Worm (Caenorhabditis elegans) whole organism, late embryonic: ENCODE results near the gene patr-1.

Experiments
- K02D7.2 ChIP-seq: sonication (generic microtip); optimal IDR thresholded peaks from 2 replicates; lab custom pipeline; 2017; ENCODE audit warnings: mild to moderate bottlenecking, missing genetic modification characterization, missing compliant biosample characterization
- T23F11.4 ChIP-seq: fragments of 200-800 bp; sonication (Bioruptor generic); optimal IDR thresholded peaks from 2 replicates; lab custom pipeline; 2018; ENCODE audit warnings: mild to moderate bottlenecking, missing genetic modification characterization, missing compliant biosample characterization
- Y22D7AL.16 ChIP-seq: sonication (generic microtip); optimal IDR thresholded peaks from 2 replicates; lab custom pipeline; 2016; ENCODE audit warnings: missing genetic modification characterization, missing compliant biosample characterization
- ahr-1 ChIP-seq: sonication (generic microtip); optimal IDR thresholded peaks from 2 replicates; lab custom pipeline; 2016; ENCODE audit warnings: missing genetic modification characterization, missing compliant biosample characterization
- ama-1 ChIP-seq: fragments of 150-350 bp; optimal IDR thresholded peaks from 2 replicates; lab custom pipeline; 2014
- ceh-14 ChIP-seq: sonication (generic microtip); optimal IDR thresholded peaks from 2 replicates; lab custom pipeline; 2016; ENCODE audit warnings: missing genotype, missing genetic modification characterization, missing compliant biosample characterization
- ceh-18 ChIP-seq: sonication (generic microtip); optimal IDR thresholded peaks from 2 replicates; lab custom pipeline; 2016; ENCODE audit warnings: missing genetic modification characterization, missing compliant biosample characterization
- ceh-19 ChIP-seq: fragments of 200-800 bp; sonication (Bioruptor generic); optimal IDR thresholded peaks from 2 replicates; lab custom pipeline; 2018; ENCODE audit warnings: mild to moderate bottlenecking, missing genetic modification characterization, missing compliant biosample characterization
- ceh-2 ChIP-seq: sonication (generic microtip); optimal IDR thresholded peaks from 2 replicates; lab custom pipeline; 2016; ENCODE audit warnings: missing genotype, missing genetic modification characterization, missing compliant biosample characterization
- ceh-24 ChIP-seq: sonication (generic microtip); optimal IDR thresholded peaks from 2 replicates; lab custom pipeline; 2016; ENCODE audit warnings: mild to moderate bottlenecking, missing genetic modification characterization, missing compliant biosample characterization
- ceh-30 ChIP-seq: fragments of 150-350 bp; optimal IDR thresholded peaks from 2 replicates; lab custom pipeline; 2014; ENCODE audit warnings: missing biosample characterization, missing genetic modification characterization
- ceh-34 ChIP-seq: sonication (generic microtip); optimal IDR thresholded peaks from 2 replicates; lab custom pipeline; 2016; ENCODE audit warnings: mild to moderate bottlenecking, missing genetic modification characterization, missing compliant biosample characterization
- ceh-45 ChIP-seq: fragments of 200-800 bp; sonication (Bioruptor generic); IDR thresholded peaks from 2 replicates; pipeline ENCODE4 v1.3.6; 2022; ENCODE audit warnings: missing genetic modification reagents, missing genetic modification characterization, missing compliant biosample characterization
- ceh-6 ChIP-seq: fragments of 200-800 bp; sonication (Bioruptor generic); optimal IDR thresholded peaks from 2 replicates; lab custom pipeline; 2018; ENCODE audit warnings: mild to moderate bottlenecking, missing genetic modification characterization, missing compliant biosample characterization
- dmd-4 ChIP-seq: sonication (generic microtip); optimal IDR thresholded peaks from 2 replicates; lab custom pipeline; 2016; ENCODE audit warnings: borderline replicate concordance, missing genetic modification characterization, missing compliant biosample characterization
- dve-1 ChIP-seq: sonication (generic microtip); optimal IDR thresholded peaks from 2 replicates; lab custom pipeline; 2017; ENCODE audit warnings: antibody characterized with exemption, mild to moderate bottlenecking, missing genetic modification characterization, missing compliant biosample characterization
- elt-2 ChIP-seq: sonication (generic microtip); optimal IDR thresholded peaks from 2 replicates; lab custom pipeline; 2016; ENCODE audit warnings: missing genetic modification reagents, missing genetic modification characterization, missing compliant biosample characterization
- elt-4 ChIP-seq: sonication (generic microtip); optimal IDR thresholded peaks from 2 replicates; lab custom pipeline; 2016; ENCODE audit warnings: missing genetic modification characterization, missing compliant biosample characterization
- eyg-1 ChIP-seq: sonication (generic microtip); optimal IDR thresholded peaks from 2 replicates; lab custom pipeline; 2016; ENCODE audit warnings: missing genotype, missing genetic modification characterization, missing compliant biosample characterization
- fax-1 ChIP-seq: sonication (generic microtip); optimal IDR thresholded peaks from 2 replicates; lab custom pipeline; 2016; ENCODE audit warnings: missing genotype, missing genetic modification characterization, missing compliant biosample characterization
- fkh-10 ChIP-seq: fragments of 150-350 bp; optimal IDR thresholded peaks from 2 replicates; lab custom pipeline; 2014; ENCODE audit warnings: missing biosample characterization, missing genetic modification reagents, missing genetic modification characterization
- gmeb-2 ChIP-seq: sonication (generic microtip); optimal IDR thresholded peaks from 2 replicates; lab custom pipeline; 2016; ENCODE audit warnings: missing genetic modification characterization, inconsistent platforms, missing compliant biosample characterization
- hlh-13 ChIP-seq: fragments of 200-800 bp; sonication (Bioruptor generic); optimal IDR thresholded peaks from 2 replicates; lab custom pipeline; 2018; ENCODE audit warnings: mild to moderate bottlenecking, missing genetic modification characterization, missing compliant biosample characterization
- hlh-30 ChIP-seq: sonication (generic microtip); optimal IDR thresholded peaks from 2 replicates; lab custom pipeline; 2017; ENCODE audit warnings: antibody characterized with exemption, missing genetic modification characterization, missing compliant biosample characterization; ENCODE audit not compliant: insufficient read depth
- hlh-6 ChIP-seq: sonication (generic microtip); optimal IDR thresholded peaks from 2 replicates; lab custom pipeline; 2016; ENCODE audit warnings: missing genotype, missing genetic modification characterization, missing compliant biosample characterization
- lim-6 ChIP-seq: sonication (generic microtip); optimal IDR thresholded peaks from 2 replicates; lab custom pipeline; 2016; ENCODE audit warnings: missing genetic modification characterization, missing compliant biosample characterization
- lin-11 ChIP-seq: fragments of 200-800 bp; sonication (Bioruptor generic); optimal IDR thresholded peaks from 2 replicates; lab custom pipeline; 2018; ENCODE audit warnings: mild to moderate bottlenecking, missing genetic modification characterization, missing compliant biosample characterization
- nfya-1 ChIP-seq: sonication (generic microtip); optimal IDR thresholded peaks from 2 replicates; lab custom pipeline; 2017; ENCODE audit warnings: missing genetic modification characterization, mild to moderate bottlenecking, missing compliant biosample characterization, antibody characterized with exemption, moderate library complexity
- npax-4 ChIP-seq: sonication (generic microtip); optimal IDR thresholded peaks from 2 replicates; lab custom pipeline; 2016; ENCODE audit warnings: missing genetic modification characterization, missing compliant biosample characterization
- pat-9 ChIP-seq: fragments of 200-800 bp; sonication (Bioruptor generic); optimal IDR thresholded peaks from 2 replicates; lab custom pipeline; 2018; ENCODE audit warnings: mild to moderate bottlenecking, missing genetic modification characterization, moderate library complexity, missing compliant biosample characterization
- pax-1 ChIP-seq: fragments of 150-350 bp; optimal IDR thresholded peaks from 2 replicates; lab custom pipeline; 2014; ENCODE audit warnings: missing biosample characterization, missing genetic modification characterization
- pha-2 ChIP-seq: sonication (generic microtip); optimal IDR thresholded peaks from 2 replicates; lab custom pipeline; 2017; ENCODE audit warnings: mild to moderate bottlenecking, missing genetic modification characterization, missing compliant biosample characterization
- rnt-1 ChIP-seq: sonication (generic microtip); optimal IDR thresholded peaks from 2 replicates; lab custom pipeline; 2016; ENCODE audit warnings: missing genetic modification characterization, missing compliant biosample characterization
- sdc-2 ChIP-seq: sonication (generic microtip); optimal IDR thresholded peaks from 2 replicates; lab custom pipeline; 2016; ENCODE audit warnings: missing genotype, missing genetic modification characterization, missing compliant biosample characterization
- syd-9 ChIP-seq: sonication (generic microtip); optimal IDR thresholded peaks from 2 replicates; lab custom pipeline; 2016; ENCODE audit warnings: mild to moderate bottlenecking, missing genetic modification characterization, moderate library complexity, missing compliant biosample characterization
- tbx-2 ChIP-seq: sonication (generic microtip); optimal IDR thresholded peaks from 2 replicates; lab custom pipeline; 2016; ENCODE audit warnings: missing genetic modification characterization, missing compliant biosample characterization
- tbx-7 ChIP-seq: sonication (generic microtip); optimal IDR thresholded peaks from 2 replicates; lab custom pipeline; 2016; ENCODE audit warnings: missing genotype, missing genetic modification characterization, missing compliant biosample characterization
- unc-42 ChIP-seq: sonication (generic microtip); optimal IDR thresholded peaks from 2 replicates; lab custom pipeline; 2016; ENCODE audit warnings: missing genotype, missing genetic modification characterization, missing compliant biosample characterization
- unc-86 ChIP-seq: sonication (generic microtip); optimal IDR thresholded peaks from 2 replicates; lab custom pipeline; 2016; ENCODE audit warnings: missing genetic modification characterization, missing compliant biosample characterization

patr-1 gene

DNA sequence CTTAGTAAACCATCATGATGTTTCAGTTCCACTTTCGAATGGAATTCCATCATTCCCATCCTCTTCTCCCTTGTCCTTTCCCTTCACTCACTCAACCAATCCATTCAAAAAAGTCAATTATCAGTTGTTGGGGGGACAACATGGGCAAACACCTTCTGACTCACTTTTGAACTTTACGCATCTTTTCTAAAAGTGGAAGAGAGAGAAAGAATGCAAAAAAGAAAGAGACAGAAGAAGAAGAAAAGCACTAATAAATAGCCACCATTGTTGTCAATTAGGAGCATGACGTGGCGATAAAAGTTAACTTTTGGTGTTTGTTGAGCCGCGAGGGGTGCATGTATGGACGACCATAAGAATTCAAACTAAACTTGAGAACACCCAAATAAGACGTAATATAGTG, 10.3 kb upstream of the patr-1 start:
- TF ChIP-seq npax-4 (no peak), unc-86 (tag; lab: Kevin White, UChicago) (no peak), elt-4 (tag; lab: Kevin White, UChicago) (no peak), ceh-45 (no peak), elt-2 (tag; lab: Kevin White, UChicago) (no peak), unc-42 (tag; lab: Kevin White, UChicago) (no peak)

DNA sequence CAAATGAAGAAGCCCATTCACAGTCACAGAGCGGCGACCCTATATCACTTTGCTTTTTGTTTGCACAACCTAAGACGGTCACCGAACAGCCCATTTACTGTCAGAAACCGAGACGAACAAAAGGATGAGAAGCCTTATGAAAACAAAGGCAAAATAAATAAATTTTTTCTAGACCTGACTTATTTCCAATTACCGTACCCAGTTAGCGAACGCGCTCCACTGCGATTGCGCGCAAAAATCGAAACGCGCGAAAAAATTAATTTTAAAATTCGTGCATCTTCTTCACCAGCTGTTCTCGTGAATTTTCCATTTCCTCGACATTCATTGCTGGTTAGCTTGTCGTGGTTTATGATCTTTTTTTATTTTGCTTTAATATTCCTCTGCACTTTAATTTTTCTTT, 4.8 kb upstream of the patr-1 start, which contains the start of gene F43G6.16:
Gene F43G6.16 (minus strand): TSS at position 141 of the 400 bp plus-strand sequence.
- TF ChIP-seq pax-1 (tag; lab: Kevin White, UChicago) (peak; percentile 85), gmeb-2 (tag; lab: Kevin White, UChicago) (no peak), ceh-14 (tag; lab: Kevin White, UChicago) (no peak)

DNA sequence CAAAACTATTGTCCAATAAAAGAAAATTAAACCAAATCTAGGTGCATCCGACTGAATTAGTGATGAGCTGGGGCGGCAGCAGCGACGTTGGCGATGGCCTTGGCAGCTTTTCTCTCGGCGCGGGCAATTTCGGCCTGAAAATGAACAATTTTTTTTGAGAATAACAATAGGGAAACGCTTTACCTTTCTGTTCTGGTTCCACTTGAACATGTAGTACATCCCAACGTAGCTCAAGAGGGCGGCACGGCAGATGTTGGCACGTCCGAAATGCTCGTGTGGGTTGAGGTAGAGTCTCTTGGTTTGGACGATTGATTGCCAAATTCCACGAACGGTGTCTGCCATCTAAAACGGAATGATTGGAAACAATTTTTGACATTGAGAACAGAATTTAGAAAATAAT, 3.5 kb downstream of the patr-1 start, which contains the start of gene F44E5.1:
Gene F44E5.1 (minus strand): TSS at position 342 of the 400 bp plus-strand sequence.
- TF ChIP-seq nfya-1 (tag; lab: Kevin White, UChicago), result no peak
- no peak for TF ChIP-seq tbx-2 (tag; lab: Kevin White, UChicago)

DNA sequence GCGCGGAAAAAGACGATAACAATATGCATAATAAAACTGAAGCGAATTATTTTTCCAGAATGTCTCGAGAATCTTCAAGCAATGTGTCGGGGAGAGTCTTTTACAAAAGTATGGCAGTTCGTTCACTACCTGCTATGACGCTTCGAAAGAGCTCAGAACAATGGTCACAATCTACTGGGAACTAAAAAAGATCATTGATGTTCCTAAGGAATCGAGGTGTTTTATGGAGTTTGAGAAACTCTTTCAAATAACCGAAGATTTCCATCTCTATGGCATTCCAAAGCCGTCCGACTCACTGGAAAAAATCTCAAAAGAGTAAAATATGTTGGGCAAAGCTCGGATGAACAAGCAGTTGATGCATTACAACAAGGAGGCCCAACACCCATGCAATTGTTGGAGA, 5.4 kb downstream of the patr-1 start, which contains the start of gene F44E5.15:
Gene F44E5.15 (plus strand): TSS at position 301 of the 400 bp plus-strand sequence.
- TF ChIP-seq rnt-1 (tag; lab: Kevin White, UChicago), result no peak
- no peak for TF ChIP-seq sdc-2
- no peak for TF ChIP-seq lin-11
- TF ChIP-seq pax-1 (tag; lab: Kevin White, UChicago), result no peak
- no peak for TF ChIP-seq ceh-30 (tag; lab: Kevin White, UChicago)
- no peak for TF ChIP-seq hlh-6 (tag; lab: Kevin White, UChicago)
- no peak for TF ChIP-seq fkh-10 (GFP tag; lab: Kevin White, UChicago)
- TF ChIP-seq dve-1 (tag; lab: Kevin White, UChicago), result no peak
- TF ChIP-seq syd-9 (tag; lab: Kevin White, UChicago), result no peak
- TF ChIP-seq ceh-14 (tag; lab: Kevin White, UChicago), result no peak
- no peak for TF ChIP-seq ceh-6 (GFP tag; lab: Kevin White, UChicago)
- no peak for TF ChIP-seq ceh-34
- no peak for TF ChIP-seq unc-86 (tag; lab: Kevin White, UChicago)
- TF ChIP-seq ahr-1 (tag; lab: Kevin White, UChicago), result no peak
- TF ChIP-seq pha-2 (tag; lab: Kevin White, UChicago), result no peak
- no peak for TF ChIP-seq fax-1 (tag; lab: Kevin White, UChicago)
- TF ChIP-seq ceh-24 (tag; lab: Kevin White, UChicago), result no peak
- TF ChIP-seq pat-9, result no peak
- no peak for TF ChIP-seq tbx-7

DNA sequence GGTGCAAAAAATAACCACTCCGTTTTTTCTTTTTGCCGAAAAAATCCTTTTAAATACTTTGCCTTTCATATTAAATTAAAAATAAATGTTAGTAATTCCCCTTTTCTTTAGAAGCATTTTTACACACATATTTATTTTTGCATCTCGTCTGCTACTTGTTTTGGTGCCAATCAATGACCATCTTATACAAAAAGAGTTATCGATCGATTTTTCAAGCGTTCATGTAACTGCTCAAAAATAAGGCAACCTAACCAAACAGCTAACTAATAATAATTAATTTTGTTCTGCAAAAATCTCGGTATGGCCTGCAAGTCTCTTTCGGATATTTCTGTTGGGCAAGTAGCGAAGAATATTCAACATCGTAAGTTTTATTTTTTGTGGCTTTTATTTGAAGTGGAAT, 11.3 kb downstream of the patr-1 start, which contains the start of gene F44E5.2:
Gene F44E5.2 (plus strand): TSS at position 301 of the 400 bp plus-strand sequence.
- no peak for TF ChIP-seq ceh-2 (tag; lab: Kevin White, UChicago)
- no peak for TF ChIP-seq tbx-2 (tag; lab: Kevin White, UChicago)
- no peak for TF ChIP-seq ceh-18
- TF ChIP-seq dve-1 (tag; lab: Kevin White, UChicago), result no peak
- TF ChIP-seq eyg-1 (tag; lab: Kevin White, UChicago), result no peak
- no peak for TF ChIP-seq lim-6 (tag; lab: Kevin White, UChicago)
- TF ChIP-seq dmd-4, result no peak
- TF ChIP-seq rnt-1 (tag; lab: Kevin White, UChicago), result no peak
- TF ChIP-seq ama-1, result no peak
- TF ChIP-seq K02D7.2 (tag; lab: Kevin White, UChicago), result no peak
- TF ChIP-seq ceh-19 (GFP tag; lab: Kevin White, UChicago), result no peak
- TF ChIP-seq hlh-30, result no peak
- no peak for TF ChIP-seq sdc-2
- TF ChIP-seq Y22D7AL.16, result no peak
- TF ChIP-seq T23F11.4, result no peak
- no peak for TF ChIP-seq hlh-13
